Fruit fly (Drosophila melanogaster): Measurements from ENCODE around the gene Aduk.
A peak's percentile ranks its signal among the peaks of the same experiment; 100 is the strongest.

Aduk gene

DNA sequence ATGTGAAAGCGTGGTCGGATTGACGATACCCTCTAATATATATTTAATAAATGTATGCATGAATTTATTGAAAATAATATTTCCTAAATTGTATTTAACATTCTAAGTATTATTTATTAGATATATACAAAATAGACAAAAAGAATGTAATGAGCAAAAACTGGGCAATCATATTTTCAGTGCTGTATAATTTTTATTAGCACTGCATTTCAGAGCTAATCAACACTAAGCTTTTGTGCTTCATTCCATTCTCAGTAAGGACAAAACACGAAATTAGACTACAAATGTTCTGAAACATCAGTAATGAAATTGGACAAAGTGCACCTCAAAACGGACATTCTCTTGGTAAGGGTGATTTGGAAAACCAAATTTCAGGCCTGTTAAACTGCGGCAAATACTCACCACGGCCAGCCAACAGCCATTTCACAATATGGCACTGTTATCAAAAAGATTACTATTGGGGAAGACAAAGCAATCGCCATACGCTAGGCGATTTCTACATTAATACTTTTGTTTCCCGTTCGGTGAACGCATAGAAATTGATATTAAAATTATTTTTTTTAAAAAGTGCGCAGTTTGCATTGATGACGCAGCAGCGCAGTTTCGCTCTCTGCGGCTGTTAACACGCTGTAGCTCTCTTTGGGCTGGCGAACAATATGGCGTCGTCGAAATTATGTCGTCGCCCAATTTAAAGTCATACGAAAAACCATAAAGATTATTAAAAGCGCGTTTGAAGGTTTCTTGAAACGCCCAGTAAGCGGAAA is 6.1 kb upstream of the Aduk start (continued):
- TF ChIP-seq dmrt11E (tag; optimal IDR thresholded peaks at IDR 0.05) = peak; percentile 89
- TF ChIP-seq CG6175 (GFP tag; IDR thresholded peaks at IDR 0.05) = peak; percentile 62; the same call in 1 of the 3 replicates
- TF ChIP-seq CrebB (tag; optimal IDR thresholded peaks at IDR 0.05) = peak; percentile 82
- TF ChIP-seq CG31441 (GFP tag; IDR thresholded peaks at IDR 0.05) = peak; percentile 92
- TF ChIP-seq az2 (GFP tag; optimal IDR thresholded peaks at IDR 0.05) = peak; percentile 89
- peak; percentile 74 for TF ChIP-seq Antp (GFP tag; optimal IDR thresholded peaks at IDR 0.05)
- TF ChIP-seq Dbx (GFP tag; IDR thresholded peaks at IDR 0.05) = peak; percentile 78; the same call in 2 of the 3 replicates
- peak in 1 of 2 experiments; percentile 37 for TF ChIP-seq crp (GFP tag; optimal IDR thresholded peaks at IDR 0.05)
- TF ChIP-seq HLHmδ (GFP tag; optimal IDR thresholded peaks at IDR 0.05) = no peak
- peak; percentile 65; the same call in 1 of the 2 replicates for TF ChIP-seq peb (GFP tag; IDR thresholded peaks at IDR 0.05)
- peak; percentile 70 for TF ChIP-seq CG4707 (GFP tag; optimal IDR thresholded peaks at IDR 0.05)
- peak; percentile 65; the same call in 1 of the 2 replicates for TF ChIP-seq CG10959 (GFP tag; IDR thresholded peaks at IDR 0.05)
- TF ChIP-seq Lpt (GFP tag; optimal IDR thresholded peaks at IDR 0.05) = no peak
- TF ChIP-seq CG17361 (GFP tag; IDR thresholded peaks at IDR 0.05) = peak; percentile 96
- peak in 1 of 2 experiments; percentile 24 for TF ChIP-seq pan (optimal IDR thresholded peaks at IDR 0.05)
- TF ChIP-seq pan (GFP tag; optimal IDR thresholded peaks at IDR 0.05 in 1 of 2, IDR thresholded peaks at IDR 0.05 in 1 of 2) = peak in 1 of 2 experiments; percentile 87
- TF ChIP-seq Ssrp (tag; optimal IDR thresholded peaks at IDR 0.05) = peak; percentile 90
- TF ChIP-seq E2f1 (GFP tag; IDR thresholded peaks at IDR 0.05) = peak; percentile 75
- TF ChIP-seq schlank (tag; optimal IDR thresholded peaks at IDR 0.05) = peak; percentile 80
- TF ChIP-seq CG4404 (GFP tag; IDR thresholded peaks at IDR 0.05) = peak; percentile 79
- no peak for TF ChIP-seq Dip2 (GFP tag; IDR thresholded peaks at IDR 0.05)
- TF ChIP-seq CG14441 (GFP tag; IDR thresholded peaks at IDR 0.05) = peak; percentile 81
- no peak for TF ChIP-seq CG13287 (GFP tag; IDR thresholded peaks at IDR 0.05; ENCODE audit: partially characterized antibody)
- no peak for TF ChIP-seq amos (GFP tag; IDR thresholded peaks at IDR 0.05; ENCODE audit: partially characterized antibody)
- no peak for TF ChIP-seq yki (optimal IDR thresholded peaks at IDR 0.05)
- TF ChIP-seq CG4360 (GFP tag; IDR thresholded peaks at IDR 0.05) = 0 out of 2 replicates have a peak, but pooled peaks have one; percentile 16
- peak; percentile 41 for TF ChIP-seq lbe (GFP tag; optimal IDR thresholded peaks at IDR 0.05)
- TF ChIP-seq al (GFP tag; IDR thresholded peaks at IDR 0.05) = peak; percentile 83
- peak; percentile 36 for TF ChIP-seq CG7271 (tag; optimal IDR thresholded peaks at IDR 0.05)
- no peak for TF ChIP-seq CG9797 (GFP tag; optimal IDR thresholded peaks at IDR 0.05)
- peak; percentile 29 for TF ChIP-seq corto (GFP tag; optimal IDR thresholded peaks at IDR 0.05)
- peak in 1 of 2 experiments; percentile 93 for TF ChIP-seq eve (GFP tag; optimal IDR thresholded peaks at IDR 0.05)
- TF ChIP-seq CG4730 (GFP tag; IDR thresholded peaks at IDR 0.05) = peak; percentile 39; the same call in 1 of the 2 replicates
- TF ChIP-seq crc (GFP tag; optimal IDR thresholded peaks at IDR 0.05) = no peak
- TF ChIP-seq CG8290 (GFP tag; optimal IDR thresholded peaks at IDR 0.05) = peak; percentile 87
- peak; percentile 64 to 92 for TF ChIP-seq CG8290 (tag; optimal IDR thresholded peaks at IDR 0.05)
- TF ChIP-seq en (GFP tag; optimal IDR thresholded peaks at IDR 0.05) = peak; percentile 31
- TF ChIP-seq nerfin-1 (tag; optimal IDR thresholded peaks at IDR 0.05) = peak; percentile 83
- TF ChIP-seq CG6683 (GFP tag; optimal IDR thresholded peaks at IDR 0.05) = peak; percentile 79
- peak; percentile 65 for TF ChIP-seq wor (GFP tag; IDR thresholded peaks at IDR 0.05)
- TF ChIP-seq tx (GFP tag; optimal IDR thresholded peaks at IDR 0.05) = peak; percentile 59
- TF ChIP-seq CG3995 (GFP tag; optimal IDR thresholded peaks at IDR 0.05) = peak; percentile 56
- peak; percentile 94 for TF ChIP-seq Hmr (GFP tag; optimal IDR thresholded peaks at IDR 0.05)
- TF ChIP-seq D19B (GFP tag; optimal IDR thresholded peaks at IDR 0.05) = peak; percentile 96
- TF ChIP-seq phol (tag; optimal IDR thresholded peaks at IDR 0.05) = peak; percentile 88
- no peak for TF ChIP-seq CG14965 (GFP tag; optimal IDR thresholded peaks at IDR 0.05; ENCODE audit: borderline replicate concordance)
- peak; percentile 85 for TF ChIP-seq CG6689 (GFP tag; IDR thresholded peaks at IDR 0.05)
- no peak for TF ChIP-seq abd-A (tag; optimal IDR thresholded peaks at IDR 0.05)
- TF ChIP-seq Lim3 (GFP tag; IDR thresholded peaks at IDR 0.05) = no peak
- TF ChIP-seq CG12236 (GFP tag; optimal IDR thresholded peaks at IDR 0.05) = no peak

Measured in whole organism, embryonic.